Worm (Caenorhabditis elegans) whole organism, L4/young adult: ENCODE measurements around the gene rde-4.

Experiments used
- W03F9.2 ChIP-seq: fragments of 150-350 bp; optimal IDR thresholded peaks from 2 replicates; lab custom pipeline; 2014; ENCODE audit warnings: missing biosample characterization, missing genetic modification characterization
- dao-5 ChIP-seq: sonication (generic microtip); optimal IDR thresholded peaks from 2 replicates; lab custom pipeline; 2016; ENCODE audit warnings: missing genotype, missing genetic modification characterization, moderate library complexity, missing compliant biosample characterization
- him-1 ChIP-seq: sonication (generic microtip); optimal IDR thresholded peaks from 2 replicates; lab custom pipeline; 2016; ENCODE audit warnings: missing genotype, missing genetic modification reagents, missing genetic modification characterization, missing compliant biosample characterization

DNA sequence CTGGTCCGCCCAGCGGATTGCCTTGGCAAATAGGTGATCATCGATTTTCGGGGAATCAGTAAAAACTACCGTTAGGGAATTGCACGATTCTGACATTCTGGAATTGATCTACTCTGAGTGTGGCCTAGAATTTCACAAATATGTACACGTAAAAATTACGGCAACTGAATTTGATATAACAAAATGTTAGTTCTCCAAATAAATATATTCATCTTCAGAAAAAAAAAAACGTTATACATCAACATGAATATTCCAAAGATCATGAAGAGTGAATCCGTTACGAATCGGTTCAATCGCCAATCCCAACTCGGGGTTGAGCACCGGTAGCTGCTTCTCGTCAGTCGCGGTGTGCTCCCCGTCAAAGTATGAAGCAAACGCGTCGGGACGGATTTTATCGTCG is 40.2 kb upstream of the rde-4 start, which contains the start of gene rip-1:
- TF ChIP-seq him-1 (tag; lab: Kevin White, UChicago) (no peak), W03F9.2 (tag; lab: Kevin White, UChicago) (no peak), dao-5 (tag; lab: Kevin White, UChicago) (no peak)
